Worm (Caenorhabditis elegans) whole organism, young adult: ENCODE measurements around the gene sph-1.

Experiments used
- F49E8.2 ChIP-seq: sonication (generic microtip); optimal IDR thresholded peaks from 3 replicates; lab custom pipeline; 2017; ENCODE audit warnings: missing genetic modification characterization, mild to moderate bottlenecking, missing compliant biosample characterization, antibody characterized with exemption, moderate library complexity; ENCODE audit not compliant: insufficient read depth
- F57C9.4 ChIP-seq: sonication (generic microtip); optimal IDR thresholded peaks from 2 replicates; lab custom pipeline; 2017; ENCODE audit warnings: mild to moderate bottlenecking, missing genetic modification characterization, missing compliant biosample characterization
- T07F8.4 ChIP-seq: sonication (generic microtip); optimal IDR thresholded peaks from 2 replicates; lab custom pipeline; 2016; ENCODE audit warnings: mild to moderate bottlenecking, missing genetic modification characterization, moderate library complexity, missing compliant biosample characterization
- lin-35 ChIP-seq, 3 experiments: fragments of 150-350 bp in 2 of 3; sonication (generic microtip) in 1 of 3; optimal IDR thresholded peaks; 2 replicates each; lab custom pipeline; 2014 to 2018; ENCODE audit warnings: missing biosample characterization in 3 of 3, missing genetic modification characterization in 3 of 3, missing genetic modification reagents in 3 of 3
- madf-3 ChIP-seq: fragments of 200-800 bp; sonication (Bioruptor generic); IDR thresholded peaks from 2 replicates; pipeline ENCODE4 v1.3.6; 2022; ENCODE audit warnings: missing genetic modification reagents, missing genetic modification characterization, missing compliant biosample characterization
- snpc-4 ChIP-seq, 5 experiments: fragments of 150-350 bp in 1 of 5; sonication (generic microtip) in 4 of 5; optimal IDR thresholded peaks; 2 replicates each; lab custom pipeline; 2014 to 2018; ENCODE audit warnings: missing genetic modification characterization in 5 of 5, missing biosample characterization in 3 of 5, antibody characterized with exemption in 2 of 5, mild to moderate bottlenecking in 2 of 5, missing compliant biosample characterization in 2 of 5, missing genotype in 2 of 5, moderate library complexity in 2 of 5, missing genetic modification reagents in 1 of 5

DNA sequence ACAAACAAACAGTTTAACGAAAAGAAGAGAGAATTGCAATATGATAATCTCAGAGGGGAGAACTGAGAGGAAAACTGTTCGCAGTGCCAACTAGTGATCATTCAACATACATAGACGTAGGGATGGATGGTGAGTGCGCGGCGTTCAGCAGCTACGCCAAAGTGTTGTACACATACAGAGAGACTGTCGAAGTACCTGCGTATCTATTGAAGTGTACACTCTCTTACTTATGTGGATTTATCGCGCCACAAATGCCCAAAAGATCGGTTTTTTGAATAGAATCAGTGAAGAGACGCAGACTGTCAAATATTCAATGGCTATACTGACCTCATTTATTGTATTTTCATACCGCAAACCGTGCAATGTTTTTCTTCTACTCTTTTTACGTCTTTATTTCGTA lies 36.9 kb upstream of the sph-1 start:
- TF ChIP-seq T07F8.4 (tag; lab: Kevin White, UChicago) (no peak), madf-3 (no peak), F49E8.2 (tag; lab: Kevin White, UChicago) (no peak), lin-35 (GFP tag; optimal IDR thresholded peaks at IDR 0.05; lab: Kevin White, UChicago) (no peak), snpc-4 (GFP tag; optimal IDR thresholded peaks at IDR 0.05; lab: Kevin White, UChicago) (no peak), snpc-4 (tag; optimal IDR thresholded peaks at IDR 0.05; lab: Kevin White, UChicago) (no peak), F57C9.4 (tag; lab: Kevin White, UChicago) (no peak)
